Worm (Caenorhabditis elegans) whole organism, mixed stage, embryonic: ENCODE data around the gene ZK1086.3.

Source experiments
- ces-1 ChIP-seq: fragments of 150-350 bp; optimal IDR thresholded peaks from 2 replicates; lab custom pipeline; 2014; ENCODE audit warnings: missing biosample characterization, missing genetic modification reagents, missing genetic modification characterization
- lin-13 ChIP-seq: fragments of 150-350 bp; optimal IDR thresholded peaks from 2 replicates; lab custom pipeline; 2014; ENCODE audit warnings: missing biosample characterization, missing genetic modification characterization
- mab-5 ChIP-seq: fragments of 150-350 bp; optimal IDR thresholded peaks from 2 replicates; lab custom pipeline; 2014; ENCODE audit warnings: missing biosample characterization, missing genetic modification characterization
- nhr-12 ChIP-seq: fragments of 150-350 bp; optimal IDR thresholded peaks from 2 replicates; lab custom pipeline; 2014; ENCODE audit warnings: missing biosample characterization, missing genetic modification characterization
- unc-39 ChIP-seq: fragments of 150-350 bp; optimal IDR thresholded peaks from 2 replicates; lab custom pipeline; 2014; ENCODE audit warnings: missing biosample characterization, missing genetic modification characterization

DNA sequence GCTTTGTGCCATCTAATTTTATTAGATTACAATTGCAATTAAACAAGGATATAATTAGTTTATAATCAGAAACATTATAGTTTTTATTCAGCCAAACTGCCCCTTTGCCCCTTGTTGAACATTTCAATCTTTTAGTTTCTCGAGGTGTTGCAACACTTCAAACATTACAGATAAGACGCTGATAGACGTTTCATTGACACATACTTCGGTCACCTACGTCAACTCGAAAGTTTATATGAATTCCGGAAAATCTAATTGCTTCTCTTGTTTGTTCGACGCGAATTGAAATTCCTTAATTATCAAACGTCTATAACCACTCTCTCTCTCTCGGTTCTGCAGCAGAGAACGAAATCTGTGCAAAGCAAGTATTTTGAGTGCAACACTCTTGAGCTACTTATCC is 23.4 kb upstream of the ZK1086.3 start:
- TF ChIP-seq nhr-12 (tag; lab: Kevin White, UChicago) = no peak
- TF ChIP-seq lin-13 = no peak
- no peak for TF ChIP-seq unc-39 (tag; lab: Kevin White, UChicago)
- TF ChIP-seq ces-1 (GFP tag; lab: Kevin White, UChicago) = no peak
- no peak for TF ChIP-seq mab-5
